Worm (Caenorhabditis elegans) whole organism, late embryonic: Measurements from ENCODE around the gene C09G12.5.

Experiments used
- F13H6.1 ChIP-seq: sonication (generic microtip); optimal IDR thresholded peaks from 2 replicates; lab custom pipeline; 2016; ENCODE audit warnings: missing genetic modification characterization, missing compliant biosample characterization
- K02D7.2 ChIP-seq: sonication (generic microtip); optimal IDR thresholded peaks from 2 replicates; lab custom pipeline; 2017; ENCODE audit warnings: mild to moderate bottlenecking, missing genetic modification characterization, missing compliant biosample characterization
- K09A11.1 ChIP-seq: sonication (generic microtip); optimal IDR thresholded peaks from 2 replicates; lab custom pipeline; 2017; ENCODE audit warnings: antibody characterized with exemption, mild to moderate bottlenecking, missing genetic modification characterization, missing compliant biosample characterization; ENCODE audit not compliant: insufficient read depth
- Y22D7AL.16 ChIP-seq: sonication (generic microtip); optimal IDR thresholded peaks from 2 replicates; lab custom pipeline; 2016; ENCODE audit warnings: missing genetic modification characterization, missing compliant biosample characterization
- ahr-1 ChIP-seq: sonication (generic microtip); optimal IDR thresholded peaks from 2 replicates; lab custom pipeline; 2016; ENCODE audit warnings: missing genetic modification characterization, missing compliant biosample characterization
- ceh-18 ChIP-seq: sonication (generic microtip); optimal IDR thresholded peaks from 2 replicates; lab custom pipeline; 2016; ENCODE audit warnings: missing genetic modification characterization, missing compliant biosample characterization
- ceh-22 ChIP-seq: sonication (generic microtip); optimal IDR thresholded peaks from 2 replicates; lab custom pipeline; 2017; ENCODE audit warnings: missing biosample characterization, missing genetic modification characterization
- ceh-24 ChIP-seq: sonication (generic microtip); optimal IDR thresholded peaks from 2 replicates; lab custom pipeline; 2016; ENCODE audit warnings: mild to moderate bottlenecking, missing genetic modification characterization, missing compliant biosample characterization
- ceh-31 ChIP-seq: sonication (generic microtip); optimal IDR thresholded peaks from 2 replicates; lab custom pipeline; 2016; ENCODE audit warnings: missing genetic modification characterization, missing compliant biosample characterization
- ceh-34 ChIP-seq: sonication (generic microtip); optimal IDR thresholded peaks from 2 replicates; lab custom pipeline; 2016; ENCODE audit warnings: mild to moderate bottlenecking, missing genetic modification characterization, missing compliant biosample characterization
- ceh-45 ChIP-seq: fragments of 200-800 bp; sonication (Bioruptor generic); IDR thresholded peaks from 2 replicates; pipeline ENCODE4 v1.3.6; 2022; ENCODE audit warnings: missing genetic modification reagents, missing genetic modification characterization, missing compliant biosample characterization
- ceh-6 ChIP-seq: fragments of 200-800 bp; sonication (Bioruptor generic); optimal IDR thresholded peaks from 2 replicates; lab custom pipeline; 2018; ENCODE audit warnings: mild to moderate bottlenecking, missing genetic modification characterization, missing compliant biosample characterization
- ceh-9 ChIP-seq: sonication (generic microtip); optimal IDR thresholded peaks from 2 replicates; lab custom pipeline; 2016; ENCODE audit warnings: mild to moderate bottlenecking, missing genetic modification characterization, inconsistent platforms, missing compliant biosample characterization
- che-1 ChIP-seq: sonication (generic microtip); optimal IDR thresholded peaks from 2 replicates; lab custom pipeline; 2016; ENCODE audit warnings: mild to moderate bottlenecking, missing genetic modification characterization, missing compliant biosample characterization
- dve-1 ChIP-seq: sonication (generic microtip); optimal IDR thresholded peaks from 2 replicates; lab custom pipeline; 2017; ENCODE audit warnings: antibody characterized with exemption, mild to moderate bottlenecking, missing genetic modification characterization, missing compliant biosample characterization
- elt-4 ChIP-seq: sonication (generic microtip); optimal IDR thresholded peaks from 2 replicates; lab custom pipeline; 2016; ENCODE audit warnings: missing genetic modification characterization, missing compliant biosample characterization
- ets-4 ChIP-seq: sonication (generic microtip); optimal IDR thresholded peaks from 2 replicates; lab custom pipeline; 2016; ENCODE audit warnings: missing genetic modification characterization, missing compliant biosample characterization
- fkh-6 ChIP-seq: sonication (generic microtip); optimal IDR thresholded peaks from 2 replicates; lab custom pipeline; 2016; ENCODE audit warnings: missing genetic modification characterization, missing compliant biosample characterization
- gmeb-2 ChIP-seq: sonication (generic microtip); optimal IDR thresholded peaks from 2 replicates; lab custom pipeline; 2016; ENCODE audit warnings: missing genetic modification characterization, inconsistent platforms, missing compliant biosample characterization
- hlh-15 ChIP-seq: sonication (generic microtip); optimal IDR thresholded peaks from 2 replicates; lab custom pipeline; 2016; ENCODE audit warnings: missing genetic modification characterization, missing compliant biosample characterization
- hlh-30 ChIP-seq: sonication (generic microtip); optimal IDR thresholded peaks from 2 replicates; lab custom pipeline; 2017; ENCODE audit warnings: antibody characterized with exemption, missing genetic modification characterization, missing compliant biosample characterization; ENCODE audit not compliant: insufficient read depth
- hlh-8 ChIP-seq: sonication (generic microtip); optimal IDR thresholded peaks from 2 replicates; lab custom pipeline; 2016; ENCODE audit warnings: missing genotype, missing genetic modification characterization, missing compliant biosample characterization
- lin-11 ChIP-seq: fragments of 200-800 bp; sonication (Bioruptor generic); optimal IDR thresholded peaks from 2 replicates; lab custom pipeline; 2018; ENCODE audit warnings: mild to moderate bottlenecking, missing genetic modification characterization, missing compliant biosample characterization
- nfya-1 ChIP-seq: sonication (generic microtip); optimal IDR thresholded peaks from 2 replicates; lab custom pipeline; 2017; ENCODE audit warnings: missing genetic modification characterization, mild to moderate bottlenecking, missing compliant biosample characterization, antibody characterized with exemption, moderate library complexity
- nhr-232 ChIP-seq: sonication (generic microtip); optimal IDR thresholded peaks from 2 replicates; lab custom pipeline; 2016; ENCODE audit warnings: missing genetic modification characterization, missing compliant biosample characterization
- npax-4 ChIP-seq: sonication (generic microtip); optimal IDR thresholded peaks from 2 replicates; lab custom pipeline; 2016; ENCODE audit warnings: missing genetic modification characterization, missing compliant biosample characterization
- pat-9 ChIP-seq: fragments of 200-800 bp; sonication (Bioruptor generic); optimal IDR thresholded peaks from 2 replicates; lab custom pipeline; 2018; ENCODE audit warnings: mild to moderate bottlenecking, missing genetic modification characterization, moderate library complexity, missing compliant biosample characterization
- pha-2 ChIP-seq: sonication (generic microtip); optimal IDR thresholded peaks from 2 replicates; lab custom pipeline; 2017; ENCODE audit warnings: mild to moderate bottlenecking, missing genetic modification characterization, missing compliant biosample characterization
- ref-2 ChIP-seq: sonication (generic microtip); optimal IDR thresholded peaks from 2 replicates; lab custom pipeline; 2016; ENCODE audit warnings: missing genetic modification characterization, missing compliant biosample characterization
- rnt-1 ChIP-seq: sonication (generic microtip); optimal IDR thresholded peaks from 2 replicates; lab custom pipeline; 2016; ENCODE audit warnings: missing genetic modification characterization, missing compliant biosample characterization
- sox-2 ChIP-seq: fragments of 200-800 bp; sonication (Bioruptor generic); IDR thresholded peaks from 2 replicates; pipeline ENCODE4 v1.3.6; 2022; ENCODE audit warnings: missing genetic modification reagents, missing genetic modification characterization, missing compliant biosample characterization
- syd-9 ChIP-seq: sonication (generic microtip); optimal IDR thresholded peaks from 2 replicates; lab custom pipeline; 2016; ENCODE audit warnings: mild to moderate bottlenecking, missing genetic modification characterization, moderate library complexity, missing compliant biosample characterization
- ttx-3 ChIP-seq: sonication (generic microtip); optimal IDR thresholded peaks from 2 replicates; lab custom pipeline; 2016; ENCODE audit warnings: missing genetic modification reagents, missing genetic modification characterization, missing compliant biosample characterization
- unc-3 ChIP-seq, 2 experiments: fragments of 200-800 bp in 1 of 2; sonication (Bioruptor generic) in 1 of 2; sonication (generic microtip) in 1 of 2; conservative IDR thresholded peaks in 1 of 2; optimal IDR thresholded peaks in 1 of 2; 2 replicates each; pipeline versions ENCODE4 v1.3.6 to Lab custom; 2016 to 2022; ENCODE audit warnings: missing compliant biosample characterization in 2 of 2, missing genetic modification characterization in 2 of 2, missing genetic modification reagents in 1 of 2
- unc-86 ChIP-seq: sonication (generic microtip); optimal IDR thresholded peaks from 2 replicates; lab custom pipeline; 2016; ENCODE audit warnings: missing genetic modification characterization, missing compliant biosample characterization

The C09G12.5 gene

ce11 chrIV:3491477-3491876 is 12.3 kb downstream of the C09G12.5 start, which contains the start of gene srz-78:
Gene srz-78, plus strand, starts transcription at chrIV:3491777.
- no peak for TF ChIP-seq gmeb-2
- TF ChIP-seq elt-4 (tag; lab: Kevin White, UChicago) = no peak
- TF ChIP-seq ahr-1 (tag; lab: Kevin White, UChicago) = no peak
- TF ChIP-seq ceh-24 (tag; lab: Kevin White, UChicago) = no peak
- TF ChIP-seq ref-2 (tag; lab: Kevin White, UChicago) = no peak
- TF ChIP-seq sox-2 (GFP tag; lab: Robert Waterston, UW) = no peak
- no peak for TF ChIP-seq che-1 (tag; lab: Kevin White, UChicago)
- TF ChIP-seq K09A11.1 (tag; lab: Kevin White, UChicago) = no peak
- TF ChIP-seq hlh-15 = no peak
- no peak for TF ChIP-seq fkh-6 (tag; lab: Kevin White, UChicago)
- TF ChIP-seq nhr-232 (tag; lab: Kevin White, UChicago) = no peak
- TF ChIP-seq, all 69 proteins: peak for 0

ce11 chrIV:3493310-3493709 is 14.2 kb downstream of the C09G12.5 start, which contains the start of gene srz-79:
Gene srz-79, plus strand, starts transcription at chrIV:3493610.
- no peak for TF ChIP-seq ets-4 (tag; lab: Kevin White, UChicago)
- no peak for TF ChIP-seq rnt-1 (tag; lab: Kevin White, UChicago)
- no peak for TF ChIP-seq syd-9 (tag; lab: Kevin White, UChicago)

- TF ChIP-seq pat-9 (tag; lab: Kevin White, UChicago) (no peak), ceh-34 (tag; lab: Kevin White, UChicago) (no peak), hlh-30 (tag; lab: Kevin White, UChicago) (no peak), pha-2 (tag; lab: Kevin White, UChicago) (no peak), F13H6.1 (tag; lab: Kevin White, UChicago) (no peak), K02D7.2 (no peak), nfya-1 (no peak), hlh-8 (tag; lab: Kevin White, UChicago) (no peak), dve-1 (tag; lab: Kevin White, UChicago) (no peak), ceh-6 (GFP tag; lab: Kevin White, UChicago) (no peak), Y22D7AL.16 (tag; lab: Kevin White, UChicago) (no peak), ceh-22 (no peak), unc-3 (GFP tag; conservative IDR thresholded peaks at IDR 0.05; lab: Robert Waterston, UW) (no peak), unc-3 (tag; optimal IDR thresholded peaks at IDR 0.05; lab: Kevin White, UChicago) (no peak), syd-9 (tag; lab: Kevin White, UChicago) (no peak), ttx-3 (tag; lab: Kevin White, UChicago) (no peak), ets-4 (tag; lab: Kevin White, UChicago) (no peak), ceh-45 (GFP tag; lab: Robert Waterston, UW) (no peak), npax-4 (tag; lab: Kevin White, UChicago) (no peak), ceh-18 (tag; lab: Kevin White, UChicago) (no peak)
Measured at ce11 chrIV:3496358-3496757, 17.2 kb downstream of the C09G12.5 start, which contains the start of gene C09G12.17. Gene C09G12.17, minus strand, starts transcription at chrIV:3496458.

ce11 chrIV:3497909-3498308 is 18.8 kb downstream of the C09G12.5 start, which contains the start of gene ceh-53:
Gene ceh-53, plus strand, starts transcription at chrIV:3498209.
- TF ChIP-seq ceh-31 = no peak

ce11 chrIV:3501981-3502736 is 23.0 kb downstream of the C09G12.5 start:
- no peak for TF ChIP-seq che-1 (tag; lab: Kevin White, UChicago)
- no peak for TF ChIP-seq lin-11 (tag; lab: Kevin White, UChicago)
- TF ChIP-seq hlh-15 = no peak
- TF ChIP-seq nfya-1 = no peak
- TF ChIP-seq unc-86 (tag; lab: Kevin White, UChicago) = no peak
- TF ChIP-seq ceh-9 (tag; lab: Kevin White, UChicago) = no peak
